Worm (Caenorhabditis elegans): Measurements from ENCODE around the gene kars-1.

ce11 chrII:7056328-7056727 is 15.9 kb downstream of the kars-1 start:
- TF ChIP-seq nhr-237 (tag; optimal IDR thresholded peaks at IDR 0.05) (no peak), nhr-77 (tag; optimal IDR thresholded peaks at IDR 0.05) (no peak), unc-39 (tag; optimal IDR thresholded peaks at IDR 0.05) (no peak), nhr-25 (tag; optimal IDR thresholded peaks at IDR 0.05) (no peak), elt-3 (tag; optimal IDR thresholded peaks at IDR 0.05) (no peak), fos-1 (tag; optimal IDR thresholded peaks at IDR 0.05) (no peak), lin-39 (tag; optimal IDR thresholded peaks at IDR 0.05) (no peak), ceh-82 (tag; optimal IDR thresholded peaks at IDR 0.05) (no peak)

All from whole organism, L2 larva.